Fruit fly (Drosophila melanogaster): Measurements from ENCODE around the gene CG7655.

The CG7655 gene

DNA sequence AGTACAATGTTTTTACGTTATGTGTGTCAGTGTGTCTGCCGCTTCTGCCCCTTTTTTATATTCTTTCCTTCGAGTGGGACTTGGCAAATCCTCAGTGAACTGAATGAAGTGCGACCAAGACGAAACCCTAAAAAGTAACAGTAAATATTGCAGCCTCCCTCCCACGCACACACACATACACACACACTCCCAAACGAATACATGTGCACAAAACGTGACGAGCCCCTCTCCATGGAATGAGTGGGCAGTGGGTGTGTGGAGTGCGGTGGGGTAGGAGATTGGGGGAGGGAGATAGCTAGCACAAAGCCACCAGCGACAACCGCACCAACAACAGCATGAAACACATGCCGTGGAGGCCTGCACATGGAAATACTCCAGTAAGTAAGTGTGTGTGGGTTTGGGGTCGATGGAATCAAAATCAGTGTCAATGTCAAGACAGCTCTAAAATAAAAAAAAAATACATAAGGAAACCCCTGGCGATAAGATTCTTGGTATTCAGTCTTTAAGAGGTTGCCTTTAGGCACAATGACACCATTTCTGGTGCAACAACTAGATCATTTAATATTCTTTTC, 32.4 kb downstream of the CG7655 start:
- TF ChIP-seq CG17801 (GFP tag; optimal IDR thresholded peaks at IDR 0.05; ENCODE audit: partially characterized antibody) = no peak

dm6 chr3R:17716858-17717596, 34.6 kb downstream of the CG7655 start:
- peak; percentile 54 for TF ChIP-seq CG17801 (GFP tag; optimal IDR thresholded peaks at IDR 0.05; ENCODE audit: partially characterized antibody)

- peak; percentile 24 for TF ChIP-seq CG17801 (GFP tag; optimal IDR thresholded peaks at IDR 0.05; ENCODE audit: partially characterized antibody)
These were observed 35.7 kb downstream of the CG7655 start, which contains the start of gene osa for dm6 chr3R:17718051-17718693. osa (minus strand) TSS chr3R:17718350.

- no peak for TF ChIP-seq CG17801 (GFP tag; optimal IDR thresholded peaks at IDR 0.05; ENCODE audit: partially characterized antibody)
These were observed 36.5 kb downstream of the CG7655 start, which contains the start of gene Pxt for dm6 chr3R:17718760-17719625. Pxt (plus strand) TSS chr3R:17719454.

DNA sequence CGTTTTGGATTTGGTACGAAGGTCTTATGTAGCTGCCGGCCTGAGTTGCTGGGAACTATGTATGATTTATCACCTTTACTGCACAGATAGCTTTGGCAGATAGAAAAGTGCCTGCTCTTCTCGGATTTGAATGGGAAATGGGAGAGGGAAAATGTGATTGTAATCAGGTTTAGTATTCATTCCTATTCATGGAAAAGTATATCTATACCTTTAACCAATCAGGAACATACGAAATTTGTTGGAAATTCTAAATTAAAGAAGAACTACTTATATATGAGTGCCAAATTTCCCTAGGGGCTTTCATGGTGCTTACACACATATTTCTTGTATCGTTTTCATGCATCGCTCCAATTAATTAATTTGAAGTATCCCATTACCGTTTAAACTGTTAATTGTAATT, 42.5 kb downstream of the CG7655 start, which contains the start of gene Atg8b:
Gene Atg8b (minus strand): TSS at position 101 of the 400 bp plus-strand sequence.
- no peak for TF ChIP-seq CG17801 (GFP tag; optimal IDR thresholded peaks at IDR 0.05; ENCODE audit: partially characterized antibody)

- no peak for TF ChIP-seq CG17801 (GFP tag; optimal IDR thresholded peaks at IDR 0.05; ENCODE audit: partially characterized antibody)
These were observed 43.1 kb downstream of the CG7655 start, which contains the start of gene Lgr1 for dm6 chr3R:17725558-17725957. Lgr1 (plus strand) TSS chr3R:17725777.

- TF ChIP-seq CG17801 (GFP tag; optimal IDR thresholded peaks at IDR 0.05; ENCODE audit: partially characterized antibody) = no peak
These were observed 50.8 kb downstream of the CG7655 start, which contains the start of gene CG14321 for dm6 chr3R:17733261-17733660. CG14321 (plus strand) TSS chr3R:17733598.

Measured in ovary, adult (tissue).